Fruit fly (Drosophila melanogaster) whole organism, embryonic: ENCODE results near the gene Sgs1.
A peak's percentile ranks its signal among the peaks of the same experiment; 100 is the strongest.

Experiments used
- Abd-B ChIP-seq: fragments of 200-800 bp; sonication (Bioruptor generic); optimal IDR thresholded peaks from 2 replicates; lab custom pipeline; 2018; ENCODE audit warnings: missing biosample characterization, mild to moderate bottlenecking, missing genetic modification characterization, moderate library complexity
- Atf-2 ChIP-seq: fragments of 200-800 bp; sonication (Bioruptor generic); optimal IDR thresholded peaks from 2 replicates; lab custom pipeline; 2016; ENCODE audit warnings: missing biosample characterization, missing genetic modification characterization
- Atf3 ChIP-seq: fragments of 200-800 bp; sonication (Bioruptor generic); optimal IDR thresholded peaks from 3 replicates; lab custom pipeline; 2016; ENCODE audit warnings: missing biosample characterization, missing genetic modification characterization
- CG10147 ChIP-seq: fragments of 200-800 bp; sonication (Bioruptor generic); optimal IDR thresholded peaks from 2 replicates; lab custom pipeline; 2019; ENCODE audit warnings: missing biosample characterization, mild to moderate bottlenecking, missing genetic modification characterization, moderate library complexity
- CG10274 ChIP-seq: fragments of 200-800 bp; sonication (Bioruptor generic); optimal IDR thresholded peaks from 3 replicates; lab custom pipeline; 2017; ENCODE audit warnings: missing biosample characterization, mild to moderate bottlenecking, missing genetic modification characterization
- CG11085 ChIP-seq: fragments of 200-800 bp; sonication (Bioruptor generic); IDR thresholded peaks from 2 replicates; pipeline ENCODE4 v1.3.6; 2022; ENCODE audit warnings: missing biosample characterization, missing genetic modification characterization
- CG11696 ChIP-seq: fragments of 200-800 bp; sonication (Bioruptor generic); IDR thresholded peaks from 2 replicates; pipeline ENCODE4 v1.3.6; 2022; ENCODE audit warnings: missing biosample characterization, missing genetic modification characterization
- CG12769 ChIP-seq: fragments of 200-800 bp; sonication (Bioruptor generic); optimal IDR thresholded peaks from 2 replicates; lab custom pipeline; 2019; ENCODE audit warnings: missing biosample characterization, mild to moderate bottlenecking, missing genetic modification characterization, moderate library complexity
- CG13296 ChIP-seq: fragments of 200-800 bp; sonication (Bioruptor generic); optimal IDR thresholded peaks from 3 replicates; lab custom pipeline; 2018; ENCODE audit warnings: missing biosample characterization, mild to moderate bottlenecking, missing genetic modification characterization
- CG15514 ChIP-seq: fragments of 200-800 bp; sonication (Bioruptor generic); optimal IDR thresholded peaks from 3 replicates; lab custom pipeline; 2017; ENCODE audit warnings: missing biosample characterization, missing genetic modification characterization, mild to moderate bottlenecking, moderate library complexity, missing genetic modification reagents
- CG15601 ChIP-seq: fragments of 200-800 bp; sonication (Bioruptor generic); optimal IDR thresholded peaks from 3 replicates; lab custom pipeline; 2019; ENCODE audit warnings: missing biosample characterization, mild to moderate bottlenecking, missing genetic modification characterization, moderate library complexity
- CG16813 ChIP-seq: fragments of 200-800 bp; sonication (Bioruptor generic); IDR thresholded peaks from 3 replicates; pipeline ENCODE4 v1.3.6; 2022; ENCODE audit warnings: missing biosample characterization, missing genetic modification characterization; ENCODE audit not compliant: partially characterized antibody
- CG17361 ChIP-seq: fragments of 200-800 bp; sonication (Bioruptor generic); IDR thresholded peaks from 3 replicates; pipeline ENCODE4 v1.3.6; 2022; ENCODE audit warnings: missing biosample characterization, missing genetic modification characterization
- CG31388 ChIP-seq: fragments of 200-800 bp; sonication (Bioruptor generic); optimal IDR thresholded peaks from 2 replicates; lab custom pipeline; 2016; ENCODE audit warnings: missing biosample characterization, missing genetic modification characterization
- CG32767 ChIP-seq: fragments of 200-800 bp; sonication (Bioruptor generic); IDR thresholded peaks from 2 replicates; pipeline ENCODE4 v1.3.6; 2022; ENCODE audit warnings: missing biosample characterization, missing genetic modification characterization
- CG33557 ChIP-seq: fragments of 200-800 bp; sonication (Bioruptor generic); optimal IDR thresholded peaks from 2 replicates; lab custom pipeline; 2019; ENCODE audit warnings: missing biosample characterization, mild to moderate bottlenecking, missing genetic modification characterization, moderate library complexity
- CG34376 ChIP-seq: fragments of 200-800 bp; sonication (Bioruptor generic); optimal IDR thresholded peaks from 2 replicates; lab custom pipeline; 2018; ENCODE audit warnings: missing biosample characterization, mild to moderate bottlenecking, missing genetic modification characterization
- CG6813 ChIP-seq: fragments of 200-800 bp; sonication (Bioruptor generic); optimal IDR thresholded peaks from 2 replicates; lab custom pipeline; 2017; ENCODE audit warnings: missing biosample characterization, missing genetic modification characterization, mild to moderate bottlenecking, moderate library complexity, missing genetic modification reagents
- CG7271 ChIP-seq: fragments of 200-800 bp; sonication (Bioruptor generic); optimal IDR thresholded peaks from 2 replicates; lab custom pipeline; 2018; ENCODE audit warnings: missing biosample characterization, mild to moderate bottlenecking, missing genetic modification characterization, moderate library complexity
- CG7839 ChIP-seq: fragments of 200-800 bp; sonication (Bioruptor generic); optimal IDR thresholded peaks from 3 replicates; lab custom pipeline; 2018; ENCODE audit warnings: missing biosample characterization, mild to moderate bottlenecking, missing genetic modification characterization, moderate library complexity
- CG8281 ChIP-seq: fragments of 200-800 bp; sonication (Bioruptor generic); optimal IDR thresholded peaks from 2 replicates; lab custom pipeline; 2018; ENCODE audit warnings: missing biosample characterization, mild to moderate bottlenecking, missing genetic modification characterization, moderate library complexity
- CG8290 ChIP-seq, 3 experiments: fragments of 200-800 bp; sonication (Bioruptor generic); optimal IDR thresholded peaks; 2 replicates each; lab custom pipeline; 2016 to 2019; ENCODE audit warnings: missing biosample characterization in 3 of 3, missing genetic modification characterization in 3 of 3, mild to moderate bottlenecking in 2 of 3, moderate library complexity in 1 of 3
- D19A ChIP-seq: fragments of 200-800 bp; optimal IDR thresholded peaks from 3 replicates; lab custom pipeline; 2019; ENCODE audit warnings: missing biosample characterization, mild to moderate bottlenecking, missing genetic modification characterization, moderate library complexity
- Dip2 ChIP-seq: fragments of 200-800 bp; sonication (Bioruptor generic); IDR thresholded peaks from 2 replicates; pipeline ENCODE4 v1.3.6; 2022; ENCODE audit warnings: missing biosample characterization, missing genetic modification characterization
- Doc2 ChIP-seq: fragments of 200-800 bp; sonication (Bioruptor generic); IDR thresholded peaks from 2 replicates; pipeline ENCODE4 v1.3.6; 2022; ENCODE audit warnings: missing biosample characterization, missing genetic modification characterization
- H2.0 ChIP-seq: fragments of 200-800 bp; sonication (Bioruptor generic); IDR thresholded peaks from 2 replicates; pipeline ENCODE4 v1.3.6; 2022; ENCODE audit warnings: missing biosample characterization, missing genetic modification characterization
- Lhr ChIP-seq: fragments of 200-800 bp; sonication (Bioruptor generic); optimal IDR thresholded peaks from 3 replicates; lab custom pipeline; 2017; ENCODE audit warnings: mild to moderate bottlenecking, missing biosample characterization, missing genetic modification reagents, missing genetic modification characterization
- Med ChIP-seq: fragments of 200-800 bp; sonication (Bioruptor generic); peaks from one replicate; lab custom pipeline; 2016; ENCODE audit warnings: missing biosample characterization, missing genetic modification characterization, mild to moderate bottlenecking, inconsistent platforms, moderate library complexity
- Ptx1 ChIP-seq: fragments of 200-800 bp; sonication (Bioruptor generic); IDR thresholded peaks from 2 replicates; pipeline ENCODE4 v1.3.6; 2022; ENCODE audit warnings: missing biosample characterization, missing genetic modification characterization
- Sin3A ChIP-seq: fragments of >200 bp; optimal IDR thresholded peaks from 2 replicates; lab custom pipeline; 2018
- Tbp ChIP-seq: fragments of >200 bp; optimal IDR thresholded peaks from 2 replicates; lab custom pipeline; 2018; ENCODE audit warnings: missing biosample characterization, missing genetic modification characterization
- ara ChIP-seq: fragments of 200-800 bp; sonication (Bioruptor generic); IDR thresholded peaks from 2 replicates; pipeline ENCODE4 v1.3.6; 2022; ENCODE audit warnings: missing biosample characterization, missing genetic modification characterization
- ato ChIP-seq: fragments of 200-800 bp; sonication (Bioruptor generic); IDR thresholded peaks from 2 replicates; pipeline ENCODE4 v1.3.6; 2022; ENCODE audit warnings: missing biosample characterization, missing genetic modification characterization; ENCODE audit not compliant: partially characterized antibody
- bbx ChIP-seq: fragments of 200-800 bp; sonication (Bioruptor generic); IDR thresholded peaks from 2 replicates; pipeline ENCODE4 v1.3.6; 2022; ENCODE audit warnings: missing biosample characterization, missing genetic modification characterization; ENCODE audit not compliant: partially characterized antibody
- caup ChIP-seq: fragments of 200-800 bp; sonication (Bioruptor generic); optimal IDR thresholded peaks from 3 replicates; lab custom pipeline; 2017; ENCODE audit warnings: missing biosample characterization, mild to moderate bottlenecking, missing genetic modification characterization, moderate library complexity; ENCODE audit not compliant: severe bottlenecking
- dmrt11E ChIP-seq: fragments of 200-800 bp; sonication (Bioruptor generic); optimal IDR thresholded peaks from 3 replicates; lab custom pipeline; 2018; ENCODE audit warnings: missing biosample characterization, mild to moderate bottlenecking, missing genetic modification characterization, moderate library complexity
- fd64A ChIP-seq: fragments of 200-800 bp; sonication (Bioruptor generic); optimal IDR thresholded peaks from 3 replicates; lab custom pipeline; 2018; ENCODE audit warnings: missing biosample characterization, mild to moderate bottlenecking, missing genetic modification characterization
- gcm2 ChIP-seq: fragments of 200-800 bp; sonication (Bioruptor generic); optimal IDR thresholded peaks from 2 replicates; lab custom pipeline; 2016; ENCODE audit warnings: missing biosample characterization, missing genetic modification characterization
- gsb-n ChIP-seq: fragments of 200-800 bp; sonication (Bioruptor generic); optimal IDR thresholded peaks from 3 replicates; lab custom pipeline; 2018; ENCODE audit warnings: missing biosample characterization, mild to moderate bottlenecking, missing genetic modification characterization
- gt ChIP-seq: fragments of 200-800 bp; sonication (Bioruptor generic); IDR thresholded peaks from 2 replicates; pipeline ENCODE4 v1.3.6; 2022; ENCODE audit warnings: missing biosample characterization, missing genetic modification characterization
- her ChIP-seq: fragments of 200-800 bp; sonication (Bioruptor generic); optimal IDR thresholded peaks from 2 replicates; lab custom pipeline; 2016; ENCODE audit warnings: missing biosample characterization, missing genetic modification characterization
- kah ChIP-seq: fragments of 200-800 bp; sonication (Bioruptor generic); optimal IDR thresholded peaks from 2 replicates; lab custom pipeline; 2018; ENCODE audit warnings: missing biosample characterization, mild to moderate bottlenecking, missing genetic modification characterization
- klu ChIP-seq: fragments of 200-800 bp; sonication (Bioruptor generic); IDR thresholded peaks from 2 replicates; pipeline ENCODE4 v1.3.6; 2022; ENCODE audit warnings: missing biosample characterization, missing genetic modification characterization
- luna ChIP-seq: fragments of 200-800 bp; sonication (Bioruptor generic); optimal IDR thresholded peaks from 2 replicates; lab custom pipeline; 2016; ENCODE audit warnings: missing biosample characterization, missing genetic modification characterization
- odd ChIP-seq: fragments of 200-800 bp; sonication (Bioruptor generic); optimal IDR thresholded peaks from 2 replicates; lab custom pipeline; 2017; ENCODE audit warnings: missing biosample characterization, mild to moderate bottlenecking, missing genetic modification characterization
- run ChIP-seq: fragments of 200-800 bp; sonication (Bioruptor generic); optimal IDR thresholded peaks from 3 replicates; lab custom pipeline; 2018; ENCODE audit warnings: missing biosample characterization, mild to moderate bottlenecking, missing genetic modification characterization
- salm ChIP-seq: fragments of 200-800 bp; sonication (Bioruptor generic); optimal IDR thresholded peaks from 2 replicates; lab custom pipeline; 2018; ENCODE audit warnings: missing biosample characterization, mild to moderate bottlenecking, missing genetic modification characterization
- stwl ChIP-seq: fragments of 200-800 bp; sonication (Bioruptor generic); optimal IDR thresholded peaks from 3 replicates; lab custom pipeline; 2018; ENCODE audit warnings: missing biosample characterization, mild to moderate bottlenecking, missing genetic modification characterization, moderate library complexity
- ttk ChIP-seq: fragments of 200-800 bp; sonication (Bioruptor generic); IDR thresholded peaks from 2 replicates; pipeline ENCODE4 v2.1.2; 2022; ENCODE audit warnings: missing biosample characterization, missing genetic modification characterization

Sgs1 gene

DNA sequence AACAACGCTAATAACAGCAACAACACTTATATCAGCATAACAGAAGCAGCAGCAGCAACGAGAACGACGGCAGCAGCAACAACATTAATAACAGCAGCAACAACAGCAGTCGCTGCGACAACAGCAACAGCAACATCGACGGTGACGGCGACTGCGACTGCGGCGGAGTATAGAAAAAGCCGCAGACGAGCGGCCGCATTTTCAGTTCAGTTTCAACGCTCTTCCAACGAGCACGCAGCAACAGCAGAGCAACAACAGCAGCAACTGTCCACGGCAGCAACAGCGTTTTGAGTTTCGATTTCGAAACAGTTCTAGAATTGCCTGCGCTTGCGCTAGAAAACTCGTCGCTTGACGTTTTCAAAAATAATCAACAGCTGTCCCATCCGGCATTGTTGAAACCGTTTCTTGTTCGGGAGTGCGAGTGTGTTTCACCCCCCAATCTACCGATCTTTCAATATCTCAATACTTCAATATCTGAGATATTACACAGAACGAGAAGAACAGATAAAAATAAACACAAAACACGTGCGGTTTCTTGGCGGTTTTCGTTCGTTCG lies 45.2 kb upstream of the Sgs1 start, which contains the start of gene CG3036 (continued):
- TF ChIP-seq CG16813 (GFP tag; lab: Robert Waterston, UW) (peak; percentile 36; the same call in 1 of the 3 replicates), CG10147 (GFP tag; lab: Kevin White, UChicago) (peak; percentile 2), CG11696 (GFP tag; lab: Robert Waterston, UW) (no peak), H2.0 (no peak), CG11085 (GFP tag; lab: Robert Waterston, UW) (no peak), fd64A (peak; percentile 57), CG6813 (no peak), CG8281 (peak; percentile 100), Atf-2 (no peak), Atf3 (GFP tag; lab: Kevin White, UChicago) (no peak), klu (GFP tag; lab: Robert Waterston, UW) (no peak), Dip2 (GFP tag; lab: Robert Waterston, UW) (no peak), caup (GFP tag; lab: Kevin White, UChicago) (peak; percentile 69), dmrt11E (no peak), odd (GFP tag; lab: Kevin White, UChicago) (peak; percentile 83), Med (peak; percentile 90), CG17361 (GFP tag; lab: Robert Waterston, UW) (no peak; the same call in 2 of the 3 replicates), Tbp (peak; percentile 48), Abd-B (GFP tag; lab: Kevin White, UChicago) (no peak), ttk (GFP tag; lab: Robert Waterston, UW) (no peak), stwl (peak; percentile 36), CG10274 (GFP tag; lab: Kevin White, UChicago) (no peak), gcm2 (GFP tag; lab: Kevin White, UChicago) (no peak), CG7271 (tag; lab: Kevin White, UChicago) (peak; percentile 49), Ptx1 (GFP tag; lab: Robert Waterston, UW) (no peak), bbx (peak; percentile 69), Doc2 (no peak), CG13296 (GFP tag; lab: Kevin White, UChicago) (peak; percentile 47), CG31388 (GFP tag; lab: Kevin White, UChicago) (no peak), CG15514 (peak; percentile 34), Lhr (GFP tag; lab: Kevin White, UChicago) (no peak), CG15601 (tag; lab: Kevin White, UChicago) (peak; percentile 70), kah (GFP tag; lab: Kevin White, UChicago) (peak; percentile 91), salm (tag; lab: Kevin White, UChicago) (peak; percentile 46), her (GFP tag; lab: Kevin White, UChicago) (peak; percentile 75), gt (GFP tag; lab: Robert Waterston, UW) (no peak), CG33557 (GFP tag; lab: Kevin White, UChicago) (peak; percentile 20), ato (GFP tag; lab: Robert Waterston, UW) (0 out of 2 replicates have a peak, but pooled peaks have one; percentile 52), gsb-n (tag; lab: Kevin White, UChicago) (peak; percentile 39), CG12769 (tag; lab: Kevin White, UChicago) (peak; percentile 91), Sin3A (lab: Kevin White, UChicago) (no peak), CG7839 (tag; lab: Kevin White, UChicago) (peak; percentile 27), ara (0 out of 2 replicates have a peak, but pooled peaks have one; percentile 16), D19A (peak; percentile 49), CG8290 (GFP tag; optimal IDR thresholded peaks at IDR 0.05; lab: Kevin White, UChicago) (peak; percentile 32), CG8290 (tag; optimal IDR thresholded peaks at IDR 0.05; lab: Kevin White, UChicago) (peak; percentile 4 to 70), run (tag; lab: Kevin White, UChicago) (no peak), CG32767 (GFP tag; lab: Robert Waterston, UW) (no peak), luna (GFP tag; lab: Kevin White, UChicago) (peak; percentile 18), CG34376 (GFP tag; lab: Kevin White, UChicago) (peak; percentile 30)
